Comparison of ENCODE assay signal across 1 fruit fly cellular context in genomic region chr3R:8978768-8979167, dm6.
TF ChIP-seq lines count a peak whose summit lies in the region.

No protein-coding gene starts in this region.

TF ChIP-seq in whole organism, embryonic, 481 proteins besides CTCF, POLR2A, EP300 and RAD21 (continued from another document and continues in another):
- TF ChIP-seq CG10462 (GFP tag; optimal IDR thresholded peaks at IDR 0.05; lab: Kevin White, UChicago): no peak
- TF ChIP-seq CG9437 (GFP tag; optimal IDR thresholded peaks at IDR 0.05; lab: Kevin White, UChicago): peak; percentile 14
- peak; percentile 75 for TF ChIP-seq Sox102F (GFP tag; optimal IDR thresholded peaks at IDR 0.05; lab: Kevin White, UChicago)
- 0 out of 2 replicates have a peak, but pooled peaks have one; percentile 23 for TF ChIP-seq esg (GFP tag; conservative IDR thresholded peaks at IDR 0.05; lab: Robert Waterston, UW)
- TF ChIP-seq hth (optimal IDR thresholded peaks at IDR 0.05; lab: Kevin White, UChicago): no peak
- TF ChIP-seq Drgx (GFP tag; IDR thresholded peaks at IDR 0.05; lab: Robert Waterston, UW): no peak
- TF ChIP-seq odd (GFP tag; optimal IDR thresholded peaks at IDR 0.05; lab: Kevin White, UChicago): no peak
- no peak for TF ChIP-seq chinmo (GFP tag; IDR thresholded peaks at IDR 0.05; lab: Robert Waterston, UW; ENCODE audit: partially characterized antibody)
- no peak for TF ChIP-seq GATAe (GFP tag; conservative IDR thresholded peaks at IDR 0.05; lab: Robert Waterston, UW)
- TF ChIP-seq CG5953 (GFP tag; IDR thresholded peaks at IDR 0.05; lab: Robert Waterston, UW): 0 out of 2 replicates have a peak, but pooled peaks have one; percentile 37
- TF ChIP-seq Myb (GFP tag; optimal IDR thresholded peaks at IDR 0.05; lab: Kevin White, UChicago): no peak
- no peak for TF ChIP-seq pfk (GFP tag; optimal IDR thresholded peaks at IDR 0.05; lab: Kevin White, UChicago)
- TF ChIP-seq psq (GFP tag; optimal IDR thresholded peaks at IDR 0.05; lab: Kevin White, UChicago): no peak
- TF ChIP-seq croc (GFP tag; conservative IDR thresholded peaks at IDR 0.05; lab: Robert Waterston, UW): peak; percentile 19; the same call in 1 of the 3 replicates
- TF ChIP-seq CG2889 (GFP tag; IDR thresholded peaks at IDR 0.05; lab: Robert Waterston, UW): no peak
- peak; percentile 16 for TF ChIP-seq CG17385 (GFP tag; optimal IDR thresholded peaks at IDR 0.05; lab: Kevin White, UChicago)
- no peak for TF ChIP-seq CG1792 (GFP tag; optimal IDR thresholded peaks at IDR 0.05; lab: Kevin White, UChicago)
- TF ChIP-seq toy (GFP tag; IDR thresholded peaks at IDR 0.05; lab: Robert Waterston, UW): no peak
- TF ChIP-seq CG6254 (GFP tag; optimal IDR thresholded peaks at IDR 0.05; lab: Kevin White, UChicago): peak; percentile 2
- no peak for TF ChIP-seq Antp (GFP tag; optimal IDR thresholded peaks at IDR 0.05; lab: Kevin White, UChicago)
- TF ChIP-seq Deaf1 (tag; optimal IDR thresholded peaks at IDR 0.05; lab: Kevin White, UChicago): no peak
- no peak for TF ChIP-seq Opbp (GFP tag; IDR thresholded peaks at IDR 0.05; lab: Robert Waterston, UW; ENCODE audit: partially characterized antibody)
- TF ChIP-seq ham (GFP tag; IDR thresholded peaks at IDR 0.05; lab: Robert Waterston, UW): no peak
- TF ChIP-seq row (GFP tag; IDR thresholded peaks at IDR 0.05; lab: Robert Waterston, UW): peak; percentile 61
- no peak for TF ChIP-seq CG3281 (GFP tag; optimal IDR thresholded peaks at IDR 0.05; lab: Kevin White, UChicago)
- no peak for TF ChIP-seq Fer2 (tag; optimal IDR thresholded peaks at IDR 0.05; lab: Kevin White, UChicago)
- TF ChIP-seq Meics (GFP tag; optimal IDR thresholded peaks at IDR 0.05; lab: Kevin White, UChicago): no peak
- no peak for TF ChIP-seq Doc3 (GFP tag; IDR thresholded peaks at IDR 0.05; lab: Robert Waterston, UW; ENCODE audit: partially characterized antibody)
- TF ChIP-seq twi (tag; optimal IDR thresholded peaks at IDR 0.05; lab: Kevin White, UChicago): no peak
- TF ChIP-seq MESR4 (GFP tag; optimal IDR thresholded peaks at IDR 0.05; lab: Kevin White, UChicago): no peak
- no peak for TF ChIP-seq CG11723 (GFP tag; optimal IDR thresholded peaks at IDR 0.05; lab: Kevin White, UChicago)
- no peak for TF ChIP-seq CG12071 (GFP tag; optimal IDR thresholded peaks at IDR 0.05; lab: Kevin White, UChicago)
- no peak for TF ChIP-seq CG6813 (GFP tag; optimal IDR thresholded peaks at IDR 0.05; lab: Kevin White, UChicago)
- no peak for TF ChIP-seq vnd (GFP tag; IDR thresholded peaks at IDR 0.05; lab: Robert Waterston, UW; ENCODE audit: partially characterized antibody)
- no peak for TF ChIP-seq CG4854 (GFP tag; optimal IDR thresholded peaks at IDR 0.05; lab: Kevin White, UChicago)
- TF ChIP-seq MTF-1 (GFP tag; optimal IDR thresholded peaks at IDR 0.05; lab: Kevin White, UChicago; ENCODE audit: borderline replicate concordance): no peak
- TF ChIP-seq CG2202 (tag; optimal IDR thresholded peaks at IDR 0.05; lab: Kevin White, UChicago): no peak
- no peak for TF ChIP-seq pb (GFP tag; optimal IDR thresholded peaks at IDR 0.05; lab: Kevin White, UChicago)
- TF ChIP-seq Kr (GFP tag; optimal IDR thresholded peaks at IDR 0.05; lab: Kevin White, UChicago): no peak
- TF ChIP-seq CkIIα-i1 (GFP tag; IDR thresholded peaks at IDR 0.05; lab: Robert Waterston, UW): no peak
- no peak for TF ChIP-seq gcm2 (GFP tag; optimal IDR thresholded peaks at IDR 0.05; lab: Kevin White, UChicago)
- TF ChIP-seq h (optimal IDR thresholded peaks at IDR 0.05; lab: Kevin White, UChicago): no peak
- TF ChIP-seq pan (optimal IDR thresholded peaks at IDR 0.05; lab: Kevin White, UChicago): no peak
- no peak for TF ChIP-seq pan (GFP tag; optimal IDR thresholded peaks at IDR 0.05 in 1 of 2, IDR thresholded peaks at IDR 0.05 in 1 of 2)
- no peak for TF ChIP-seq CG7556 (GFP tag; optimal IDR thresholded peaks at IDR 0.05; lab: Kevin White, UChicago)
- no peak for TF ChIP-seq HmgZ (tag; optimal IDR thresholded peaks at IDR 0.05; lab: Kevin White, UChicago)
- no peak for TF ChIP-seq CG10565 (GFP tag; optimal IDR thresholded peaks at IDR 0.05; lab: Kevin White, UChicago)
- TF ChIP-seq CG5245 (GFP tag; optimal IDR thresholded peaks at IDR 0.05; lab: Kevin White, UChicago): peak; percentile 11
- no peak for TF ChIP-seq CG7271 (tag; optimal IDR thresholded peaks at IDR 0.05; lab: Kevin White, UChicago)
- TF ChIP-seq eyg (GFP tag; optimal IDR thresholded peaks at IDR 0.05; lab: Kevin White, UChicago): no peak
- TF ChIP-seq CG15011 (GFP tag; optimal IDR thresholded peaks at IDR 0.05; lab: Kevin White, UChicago): no peak
- no peak for TF ChIP-seq fd64A (GFP tag; optimal IDR thresholded peaks at IDR 0.05; lab: Kevin White, UChicago)
- TF ChIP-seq Lim3 (GFP tag; IDR thresholded peaks at IDR 0.05; lab: Robert Waterston, UW): no peak
- TF ChIP-seq B-H1 (GFP tag; IDR thresholded peaks at IDR 0.05; lab: Robert Waterston, UW): peak; percentile 24; the same call in 1 of the 3 replicates
- no peak for TF ChIP-seq Hr39 (optimal IDR thresholded peaks at IDR 0.05; lab: Kevin White, UChicago)
- no peak for TF ChIP-seq CG15479 (GFP tag; optimal IDR thresholded peaks at IDR 0.05; lab: Kevin White, UChicago)
- TF ChIP-seq Xrp1 (GFP tag; IDR thresholded peaks at IDR 0.05; lab: Robert Waterston, UW): peak; percentile 71
- no peak for TF ChIP-seq tll (GFP tag; optimal IDR thresholded peaks at IDR 0.05; lab: Kevin White, UChicago)
- TF ChIP-seq aop (GFP tag; IDR thresholded peaks at IDR 0.05; lab: Robert Waterston, UW): no peak
- no peak for TF ChIP-seq Nf-YA (GFP tag; IDR thresholded peaks at IDR 0.05; lab: Robert Waterston, UW)
- no peak for TF ChIP-seq Dad (GFP tag; optimal IDR thresholded peaks at IDR 0.05; lab: Kevin White, UChicago)
- no peak for TF ChIP-seq Vsx1 (GFP tag; optimal IDR thresholded peaks at IDR 0.05; lab: Kevin White, UChicago)
- TF ChIP-seq Hey (tag; optimal IDR thresholded peaks at IDR 0.05; lab: Kevin White, UChicago): no peak
- 0 out of 2 replicates have a peak, but pooled peaks have one; percentile 10 for TF ChIP-seq E2f2 (GFP tag; IDR thresholded peaks at IDR 0.05; lab: Robert Waterston, UW)
- TF ChIP-seq ap (GFP tag; IDR thresholded peaks at IDR 0.05; lab: Robert Waterston, UW): peak; percentile 46; the same call in 1 of the 2 replicates
- peak; percentile 63; the same call in 2 of the 3 replicates for TF ChIP-seq H15 (GFP tag; IDR thresholded peaks at IDR 0.05; lab: Robert Waterston, UW)
- peak; percentile 25; the same call in 1 of the 2 replicates for TF ChIP-seq CG6689 (GFP tag; IDR thresholded peaks at IDR 0.05; lab: Robert Waterston, UW)
- TF ChIP-seq CG3726 (GFP tag; IDR thresholded peaks at IDR 0.05; lab: Robert Waterston, UW): no peak
- no peak for TF ChIP-seq chif (GFP tag; optimal IDR thresholded peaks at IDR 0.05; lab: Kevin White, UChicago)
- TF ChIP-seq Rx (GFP tag; IDR thresholded peaks at IDR 0.05; lab: Robert Waterston, UW): no peak
- peak; percentile 35; the same call in 1 of the 2 replicates for TF ChIP-seq Ptx1 (GFP tag; IDR thresholded peaks at IDR 0.05; lab: Robert Waterston, UW)
- TF ChIP-seq zen (tag; optimal IDR thresholded peaks at IDR 0.05; lab: Kevin White, UChicago): no peak
- TF ChIP-seq kah (GFP tag; optimal IDR thresholded peaks at IDR 0.05; lab: Kevin White, UChicago): no peak
- TF ChIP-seq jing (GFP tag; optimal IDR thresholded peaks at IDR 0.05; lab: Kevin White, UChicago): no peak
- TF ChIP-seq mirr (GFP tag; optimal IDR thresholded peaks at IDR 0.05; lab: Kevin White, UChicago): no peak
- TF ChIP-seq CG33213 (GFP tag; optimal IDR thresholded peaks at IDR 0.05; lab: Kevin White, UChicago): no peak
- no peak for TF ChIP-seq Sry-δ (GFP tag; optimal IDR thresholded peaks at IDR 0.05; lab: Kevin White, UChicago)
- TF ChIP-seq CG34376 (GFP tag; optimal IDR thresholded peaks at IDR 0.05; lab: Kevin White, UChicago): no peak
- TF ChIP-seq p53 (GFP tag; optimal IDR thresholded peaks at IDR 0.05; lab: Kevin White, UChicago): no peak
- TF ChIP-seq CG30431 (GFP tag; optimal IDR thresholded peaks at IDR 0.05; lab: Kevin White, UChicago): no peak
- no peak for TF ChIP-seq Six4 (GFP tag; optimal IDR thresholded peaks at IDR 0.05; lab: Kevin White, UChicago)
- 0 out of 2 replicates have a peak, but pooled peaks have one; percentile 39 for TF ChIP-seq CG31441 (GFP tag; IDR thresholded peaks at IDR 0.05; lab: Robert Waterston, UW)
- peak; percentile 57 for TF ChIP-seq phol (tag; optimal IDR thresholded peaks at IDR 0.05; lab: Kevin White, UChicago)
- TF ChIP-seq Spps (tag; optimal IDR thresholded peaks at IDR 0.05; lab: Kevin White, UChicago): no peak
- peak; percentile 16; the same call in 1 of the 2 replicates for TF ChIP-seq CG32772 (GFP tag; IDR thresholded peaks at IDR 0.05; lab: Robert Waterston, UW)
- no peak for TF ChIP-seq Bteb2 (GFP tag; optimal IDR thresholded peaks at IDR 0.05; lab: Kevin White, UChicago)
- TF ChIP-seq CG4360 (GFP tag; IDR thresholded peaks at IDR 0.05; lab: Robert Waterston, UW): no peak
- no peak for TF ChIP-seq CG17568 (GFP tag; optimal IDR thresholded peaks at IDR 0.05; lab: Kevin White, UChicago)
- no peak for TF ChIP-seq crol (GFP tag; IDR thresholded peaks at IDR 0.05; lab: Robert Waterston, UW)
- TF ChIP-seq CG9817 (tag; optimal IDR thresholded peaks at IDR 0.05; lab: Kevin White, UChicago): peak; percentile 11
- no peak for TF ChIP-seq CG4328 (GFP tag; optimal IDR thresholded peaks at IDR 0.05; lab: Kevin White, UChicago)
- TF ChIP-seq Eip74EF (GFP tag; optimal IDR thresholded peaks at IDR 0.05; lab: Kevin White, UChicago): peak in 1 of 2 experiments; percentile 6
- no peak for TF ChIP-seq Tbp (GFP tag; optimal IDR thresholded peaks at IDR 0.05; lab: Kevin White, UChicago)
- TF ChIP-seq HmgD (GFP tag; optimal IDR thresholded peaks at IDR 0.05; lab: Kevin White, UChicago): no peak
- TF ChIP-seq CG30403 (GFP tag; optimal IDR thresholded peaks at IDR 0.05; lab: Kevin White, UChicago): peak; percentile 18
- no peak for TF ChIP-seq CG10321 (GFP tag; IDR thresholded peaks at IDR 0.05; lab: Robert Waterston, UW)
- TF ChIP-seq Side (GFP tag; optimal IDR thresholded peaks at IDR 0.05; lab: Kevin White, UChicago): no peak
- no peak for TF ChIP-seq B-H2 (GFP tag; optimal IDR thresholded peaks at IDR 0.05; lab: Kevin White, UChicago)
- no peak for TF ChIP-seq Ets65A (GFP tag; lab: Kevin White, UChicago)
- TF ChIP-seq CG4424 (GFP tag; optimal IDR thresholded peaks at IDR 0.05; lab: Kevin White, UChicago): peak; percentile 22
- TF ChIP-seq CG1832 (GFP tag; optimal IDR thresholded peaks at IDR 0.05; lab: Kevin White, UChicago): no peak
- TF ChIP-seq HLH54F (GFP tag; optimal IDR thresholded peaks at IDR 0.05; lab: Kevin White, UChicago): no peak
- TF ChIP-seq CG14860 (GFP tag; IDR thresholded peaks at IDR 0.05; lab: Robert Waterston, UW; ENCODE audit: partially characterized antibody): no peak
- no peak for TF ChIP-seq grn (GFP tag; optimal IDR thresholded peaks at IDR 0.05; lab: Kevin White, UChicago)
- TF ChIP-seq sens-2 (GFP tag; IDR thresholded peaks at IDR 0.05; lab: Robert Waterston, UW): no peak
- no peak for TF ChIP-seq repo (GFP tag; optimal IDR thresholded peaks at IDR 0.05; lab: Kevin White, UChicago)
- TF ChIP-seq bowl (GFP tag; IDR thresholded peaks at IDR 0.05; lab: Robert Waterston, UW): no peak
- TF ChIP-seq CG9797 (GFP tag; optimal IDR thresholded peaks at IDR 0.05; lab: Kevin White, UChicago): no peak
- TF ChIP-seq corto (GFP tag; optimal IDR thresholded peaks at IDR 0.05; lab: Kevin White, UChicago): peak; percentile 35
- TF ChIP-seq oc (tag; optimal IDR thresholded peaks at IDR 0.05; lab: Kevin White, UChicago): peak; percentile 55
- TF ChIP-seq gem (tag; optimal IDR thresholded peaks at IDR 0.05; lab: Kevin White, UChicago): peak; percentile 64
- TF ChIP-seq CG34224 (GFP tag; IDR thresholded peaks at IDR 0.05; lab: Robert Waterston, UW; ENCODE audit: partially characterized antibody): no peak
- TF ChIP-seq Usf (GFP tag; optimal IDR thresholded peaks at IDR 0.05; lab: Kevin White, UChicago): no peak
- TF ChIP-seq CG4730 (GFP tag; IDR thresholded peaks at IDR 0.05; lab: Robert Waterston, UW): no peak
- TF ChIP-seq Gsc (GFP tag; IDR thresholded peaks at IDR 0.05; lab: Robert Waterston, UW): no peak
- no peak for TF ChIP-seq CG18599 (GFP tag; optimal IDR thresholded peaks at IDR 0.05; lab: Kevin White, UChicago)
- no peak for TF ChIP-seq CG1603 (tag; optimal IDR thresholded peaks at IDR 0.05; lab: Kevin White, UChicago)
- no peak for TF ChIP-seq chn (GFP tag; optimal IDR thresholded peaks at IDR 0.05; lab: Kevin White, UChicago)
- TF ChIP-seq CG11247 (GFP tag; IDR thresholded peaks at IDR 0.05; lab: Robert Waterston, UW): no peak
- TF ChIP-seq cato (GFP tag; optimal IDR thresholded peaks at IDR 0.05; lab: Kevin White, UChicago; ENCODE audit: borderline replicate concordance): no peak
- no peak for TF ChIP-seq nom (GFP tag; optimal IDR thresholded peaks at IDR 0.05; lab: Kevin White, UChicago)
- no peak for TF ChIP-seq inv (GFP tag; IDR thresholded peaks at IDR 0.05; lab: Robert Waterston, UW; ENCODE audit: partially characterized antibody)
- TF ChIP-seq CG15514 (GFP tag; optimal IDR thresholded peaks at IDR 0.05; lab: Kevin White, UChicago): no peak
- no peak for TF ChIP-seq cg (GFP tag; optimal IDR thresholded peaks at IDR 0.05; lab: Kevin White, UChicago)
- TF ChIP-seq CG7963 (GFP tag; IDR thresholded peaks at IDR 0.05; lab: Robert Waterston, UW; ENCODE audit: partially characterized antibody): no peak
- TF ChIP-seq org-1 (GFP tag; optimal IDR thresholded peaks at IDR 0.05; lab: Kevin White, UChicago): no peak
- TF ChIP-seq CG10654 (GFP tag; optimal IDR thresholded peaks at IDR 0.05; lab: Kevin White, UChicago): no peak
- TF ChIP-seq H2.0 (GFP tag; IDR thresholded peaks at IDR 0.05; lab: Robert Waterston, UW): no peak
- TF ChIP-seq D19B (GFP tag; optimal IDR thresholded peaks at IDR 0.05; lab: Kevin White, UChicago): no peak
- no peak for TF ChIP-seq CG17802 (tag; optimal IDR thresholded peaks at IDR 0.05; lab: Kevin White, UChicago)
- TF ChIP-seq CG6654 (GFP tag; optimal IDR thresholded peaks at IDR 0.05; lab: Kevin White, UChicago): no peak
- no peak for TF ChIP-seq CG6175 (GFP tag; IDR thresholded peaks at IDR 0.05; lab: Robert Waterston, UW)
- TF ChIP-seq Rfx (GFP tag; IDR thresholded peaks at IDR 0.05; lab: Robert Waterston, UW): no peak
- TF ChIP-seq CG10274 (GFP tag; optimal IDR thresholded peaks at IDR 0.05; lab: Kevin White, UChicago): no peak
- TF ChIP-seq Hmx (GFP tag; optimal IDR thresholded peaks at IDR 0.05; lab: Kevin White, UChicago): no peak
- peak; percentile 1 for TF ChIP-seq CG12104 (GFP tag; optimal IDR thresholded peaks at IDR 0.05; lab: Kevin White, UChicago)
